Fruit fly (Drosophila melanogaster) whole organism: Measurements from ENCODE around the gene CG17819.

Experiments used
- CG8478 ChIP-seq: fragments of >200 bp; optimal IDR thresholded peaks from 2 replicates; lab custom pipeline; 2018; ENCODE audit warnings: inconsistent platforms
- pan ChIP-seq: fragments of >200 bp; optimal IDR thresholded peaks from 2 replicates; lab custom pipeline; 2017
- usp ChIP-seq: fragments of >200 bp; optimal IDR thresholded peaks from 2 replicates; lab custom pipeline; 2017; ENCODE audit warnings: missing biosample characterization, missing genetic modification characterization, mixed read lengths

dm6 chr3R:21898758-21899157, 13.4 kb upstream of the CG17819 start:
- TF ChIP-seq CG8478 = no peak
- no peak for TF ChIP-seq pan (lab: Kevin White, UChicago)
- TF ChIP-seq usp (GFP tag; lab: Kevin White, UChicago) = no peak
